Fruit fly (Drosophila melanogaster) whole organism: ENCODE results near the gene Cp36.

Experiments
- CG8478 ChIP-seq: fragments of >200 bp; optimal IDR thresholded peaks from 2 replicates; lab custom pipeline; 2018; ENCODE audit warnings: inconsistent platforms
- Dll ChIP-seq: fragments of >200 bp; optimal IDR thresholded peaks from 2 replicates; lab custom pipeline; 2017
- EcR ChIP-seq, 2 experiments: fragments of >200 bp; optimal IDR thresholded peaks; 2 replicates each; lab custom pipeline; 2017; ENCODE audit warnings: missing biosample characterization in 2 of 2, missing genetic modification characterization in 2 of 2, missing genetic modification reagents in 2 of 2
- pan ChIP-seq: fragments of >200 bp; optimal IDR thresholded peaks from 2 replicates; lab custom pipeline; 2017
- psq ChIP-seq: fragments of >200 bp; optimal IDR thresholded peaks from 2 replicates; lab custom pipeline; 2017
- usp ChIP-seq: fragments of >200 bp; optimal IDR thresholded peaks from 2 replicates; lab custom pipeline; 2017; ENCODE audit warnings: missing biosample characterization, missing genetic modification characterization, mixed read lengths

Cp36 gene

dm6 chrX:8518025-8518661, 39.0 kb downstream of the Cp36 start:
- TF ChIP-seq Dll (lab: Kevin White, UChicago) = no peak
- TF ChIP-seq EcR (GFP tag; optimal IDR thresholded peaks at IDR 0.05; lab: Kevin White, UChicago) = no peak
- TF ChIP-seq pan (lab: Kevin White, UChicago) = no peak
- no peak for TF ChIP-seq usp (GFP tag; lab: Kevin White, UChicago)
- no peak for TF ChIP-seq psq
- no peak for TF ChIP-seq CG8478 (lab: Kevin White, UChicago)

- no peak for TF ChIP-seq usp (GFP tag; lab: Kevin White, UChicago)
- TF ChIP-seq Dll (lab: Kevin White, UChicago) = no peak
- TF ChIP-seq pan (lab: Kevin White, UChicago) = no peak
- no peak for TF ChIP-seq EcR (GFP tag; optimal IDR thresholded peaks at IDR 0.05; lab: Kevin White, UChicago)
- no peak for TF ChIP-seq psq
- no peak for TF ChIP-seq CG8478 (lab: Kevin White, UChicago)
Observed at dm6 chrX:8520517-8520916, 41.4 kb downstream of the Cp36 start.

- TF ChIP-seq EcR (GFP tag; optimal IDR thresholded peaks at IDR 0.05; lab: Kevin White, UChicago) (no peak), pan (lab: Kevin White, UChicago) (no peak), Dll (lab: Kevin White, UChicago) (no peak), usp (GFP tag; lab: Kevin White, UChicago) (no peak), CG8478 (lab: Kevin White, UChicago) (no peak)
Observed at dm6 chrX:8521492-8521891, 42.4 kb downstream of the Cp36 start.

dm6 chrX:8522504-8522903, 43.4 kb downstream of the Cp36 start:
- no peak for TF ChIP-seq psq
- TF ChIP-seq pan (lab: Kevin White, UChicago) = no peak
- no peak for TF ChIP-seq Dll (lab: Kevin White, UChicago)

dm6 chrX:8523572-8524155, 44.5 kb downstream of the Cp36 start:
- no peak for TF ChIP-seq CG8478 (lab: Kevin White, UChicago)
- no peak for TF ChIP-seq psq
- TF ChIP-seq EcR (GFP tag; optimal IDR thresholded peaks at IDR 0.05; lab: Kevin White, UChicago) = no peak
- no peak for TF ChIP-seq pan (lab: Kevin White, UChicago)
- no peak for TF ChIP-seq Dll (lab: Kevin White, UChicago)
- no peak for TF ChIP-seq usp (GFP tag; lab: Kevin White, UChicago)

- no peak for TF ChIP-seq pan (lab: Kevin White, UChicago)
- no peak for TF ChIP-seq EcR (GFP tag; optimal IDR thresholded peaks at IDR 0.05; lab: Kevin White, UChicago)
Observed at dm6 chrX:8529598-8529997, 50.5 kb downstream of the Cp36 start, which contains the start of gene PIP82. Gene PIP82, minus strand, starts transcription at chrX:8529698.
